Worm (Caenorhabditis elegans): Measurements from ENCODE around the gene ldh-1.
"Not testable (repeated sequence)": the region's sequence is repeated elsewhere in the genome, so short reads cannot be mapped to it uniquely, and the experiment has no call there.

ldh-1 gene

ce11 chrII:11723904-11724303 lies at the start of gene ldh-1:
ldh-1 (plus strand) TSS chrII:11724204.
- TF ChIP-seq dao-5 (tag; optimal IDR thresholded peaks at IDR 0.05) (no peak), him-1 (tag; optimal IDR thresholded peaks at IDR 0.05) (no peak), W03F9.2 (tag; optimal IDR thresholded peaks at IDR 0.05) (no peak)

- no peak for TF ChIP-seq dao-5 (tag; optimal IDR thresholded peaks at IDR 0.05)
- no peak for TF ChIP-seq W03F9.2 (tag; optimal IDR thresholded peaks at IDR 0.05)
- TF ChIP-seq him-1 (tag; optimal IDR thresholded peaks at IDR 0.05): no peak
Measured at ce11 chrII:11675877-11676473, 48.0 kb upstream of the ldh-1 start, which contains the start of the genes trr-1 and C47D12.2. trr-1 (minus strand) TSS chrII:11675927. C47D12.2 (plus strand) TSS chrII:11676306.

ce11 chrII:11680220-11680619 lies 43.8 kb upstream of the ldh-1 start:
- TF ChIP-seq him-1 (tag; optimal IDR thresholded peaks at IDR 0.05) (no peak), dao-5 (tag; optimal IDR thresholded peaks at IDR 0.05) (no peak), W03F9.2 (tag; optimal IDR thresholded peaks at IDR 0.05) (no peak)

ce11 chrII:11681136-11681824 lies 42.7 kb upstream of the ldh-1 start, which contains the start of the genes sfxn-1.4 and C47D12.4:
sfxn-1.4 (minus strand) TSS chrII:11681236.
C47D12.4 (plus strand) TSS chrII:11681774.
- no peak for TF ChIP-seq W03F9.2 (tag; optimal IDR thresholded peaks at IDR 0.05)
- TF ChIP-seq him-1 (tag; optimal IDR thresholded peaks at IDR 0.05): no peak
- TF ChIP-seq dao-5 (tag; optimal IDR thresholded peaks at IDR 0.05): no peak

ce11 chrII:11685177-11685576 lies 38.8 kb upstream of the ldh-1 start, which contains the start of gene C47D12.5:
C47D12.5 (minus strand) TSS chrII:11685277.
- TF ChIP-seq dao-5 (tag; optimal IDR thresholded peaks at IDR 0.05) (no peak), W03F9.2 (tag; optimal IDR thresholded peaks at IDR 0.05) (no peak), him-1 (tag; optimal IDR thresholded peaks at IDR 0.05) (no peak)

ce11 chrII:11688011-11688410 lies 36.0 kb upstream of the ldh-1 start:
- TF ChIP-seq dao-5 (tag; optimal IDR thresholded peaks at IDR 0.05) (no peak), W03F9.2 (tag; optimal IDR thresholded peaks at IDR 0.05) (no peak), him-1 (tag; optimal IDR thresholded peaks at IDR 0.05) (no peak)

- TF ChIP-seq W03F9.2 (tag; optimal IDR thresholded peaks at IDR 0.05): no peak
- no peak for TF ChIP-seq him-1 (tag; optimal IDR thresholded peaks at IDR 0.05)
- no peak for TF ChIP-seq dao-5 (tag; optimal IDR thresholded peaks at IDR 0.05)
Measured at ce11 chrII:11688643-11689042, 35.4 kb upstream of the ldh-1 start, which contains the start of gene kel-1. kel-1 (plus strand) TSS chrII:11688943.

- TF ChIP-seq him-1 (tag; optimal IDR thresholded peaks at IDR 0.05) (no peak), dao-5 (tag; optimal IDR thresholded peaks at IDR 0.05) (no peak), W03F9.2 (tag; optimal IDR thresholded peaks at IDR 0.05) (no peak)
Measured at ce11 chrII:11689941-11690340, 34.1 kb upstream of the ldh-1 start.

- TF ChIP-seq him-1 (tag; optimal IDR thresholded peaks at IDR 0.05) (no peak), dao-5 (tag; optimal IDR thresholded peaks at IDR 0.05) (no peak), W03F9.2 (tag; optimal IDR thresholded peaks at IDR 0.05) (no peak)
Measured at ce11 chrII:11690868-11691267, 33.1 kb upstream of the ldh-1 start.

ce11 chrII:11694432-11694831 lies 29.6 kb upstream of the ldh-1 start:
- TF ChIP-seq dao-5 (tag; optimal IDR thresholded peaks at IDR 0.05) (no peak), him-1 (tag; optimal IDR thresholded peaks at IDR 0.05) (no peak), W03F9.2 (tag; optimal IDR thresholded peaks at IDR 0.05) (no peak)

- not testable (repeated sequence) for TF ChIP-seq him-1, W03F9.2, dao-5 (tag; optimal IDR thresholded peaks at IDR 0.05)
Measured at ce11 chrII:11695161-11695944, 28.7 kb upstream of the ldh-1 start, which contains the start of gene tars-1. tars-1 (minus strand) TSS chrII:11695657.

- TF ChIP-seq him-1 (tag; optimal IDR thresholded peaks at IDR 0.05) (no peak), W03F9.2 (tag; optimal IDR thresholded peaks at IDR 0.05) (no peak), dao-5 (tag; optimal IDR thresholded peaks at IDR 0.05) (no peak)
Measured at ce11 chrII:11695945-11696270, 28.1 kb upstream of the ldh-1 start, which contains the start of gene xpf-1. xpf-1 (plus strand) TSS chrII:11696171.

ce11 chrII:11700200-11700599 lies 23.8 kb upstream of the ldh-1 start, which contains the start of gene inos-1:
inos-1 (minus strand) TSS chrII:11700300.
- TF ChIP-seq him-1 (tag; optimal IDR thresholded peaks at IDR 0.05) (no peak), dao-5 (tag; optimal IDR thresholded peaks at IDR 0.05) (no peak), W03F9.2 (tag; optimal IDR thresholded peaks at IDR 0.05) (no peak)

All from whole organism, L4/young adult.